Worm (Caenorhabditis elegans): ENCODE results near the gene H43E16.1.

Gene H43E16.1

ce11 chrII:6685964-6686363 is 11.9 kb downstream of the H43E16.1 start:
- TF ChIP-seq aha-1 (tag) = peak; percentile 65
- peak; percentile 67; the same call in 1 of the 2 replicates for TF ChIP-seq set-16 (GFP tag; IDR thresholded peaks at IDR 0.05)
- TF ChIP-seq zag-1 (tag; optimal IDR thresholded peaks at IDR 0.05) = no peak

DNA sequence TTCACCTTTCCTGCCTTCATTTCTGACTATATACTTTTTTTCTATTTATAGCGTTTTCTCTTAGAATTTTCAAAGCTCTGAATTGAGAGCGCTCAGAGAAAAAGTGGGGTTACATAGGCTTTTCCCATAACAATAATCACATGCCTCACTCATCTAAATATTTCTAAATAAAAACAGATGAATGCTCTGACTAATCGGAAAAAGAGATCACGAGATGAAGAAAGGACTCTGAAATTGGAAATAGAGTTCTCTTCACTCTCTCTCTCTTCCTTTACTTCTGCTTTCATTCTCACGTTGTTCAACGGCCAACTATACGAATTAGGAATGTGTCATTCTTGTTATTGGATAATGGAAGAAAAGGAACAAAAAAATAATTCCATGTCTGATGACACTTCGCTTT is 15.0 kb downstream of the H43E16.1 start:
- TF ChIP-seq aha-1 (tag) = peak; percentile 37
- peak; percentile 51 for TF ChIP-seq hlh-30 (tag; optimal IDR thresholded peaks at IDR 0.05; ENCODE audit: insufficient read depth)
- TF ChIP-seq F10B5.3 (tag; optimal IDR thresholded peaks at IDR 0.05) = no peak
- TF ChIP-seq lsy-2 (tag; optimal IDR thresholded peaks at IDR 0.05) = peak in 1 of 2 experiments; percentile 0

DNA sequence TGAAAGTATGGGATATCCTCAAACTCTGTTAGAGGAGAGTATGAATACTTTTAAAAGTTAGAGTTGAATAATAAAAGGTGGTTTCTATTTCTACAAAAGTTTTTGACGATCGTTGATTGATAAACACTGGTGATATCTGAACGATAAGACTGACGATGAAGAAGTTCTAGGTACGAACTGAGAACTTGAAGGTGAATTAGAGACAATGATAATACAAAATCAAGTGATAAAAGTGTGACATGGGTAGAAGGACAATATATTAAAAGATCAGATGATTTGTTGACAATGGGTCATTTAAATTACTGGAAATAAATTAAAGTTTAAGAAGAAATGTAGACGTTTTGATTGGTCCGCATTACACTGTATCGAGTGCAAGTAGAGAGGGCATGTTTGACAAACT is 21.3 kb downstream of the H43E16.1 start, which contains the start of gene C18H9.5:
C18H9.5 (minus strand) TSS at position 179 of the 400 bp plus-strand sequence.
- TF ChIP-seq lin-1 (GFP tag; IDR thresholded peaks at IDR 0.05) (no peak), lin-38 (GFP tag; IDR thresholded peaks at IDR 0.05) (no peak), lim-7 (GFP tag; IDR thresholded peaks at IDR 0.05) (no peak), dmd-6 (GFP tag; IDR thresholded peaks at IDR 0.05) (0 out of 2 replicates have a peak, but pooled peaks have one; percentile 8), unc-62 (GFP tag; optimal IDR thresholded peaks at IDR 0.05 in 1 of 2) (peak in 1 of 2 experiments; percentile 6), unc-62 (tag; optimal IDR thresholded peaks at IDR 0.05) (no peak), hlh-30 (tag; optimal IDR thresholded peaks at IDR 0.05; ENCODE audit: insufficient read depth) (peak; percentile 52)

DNA sequence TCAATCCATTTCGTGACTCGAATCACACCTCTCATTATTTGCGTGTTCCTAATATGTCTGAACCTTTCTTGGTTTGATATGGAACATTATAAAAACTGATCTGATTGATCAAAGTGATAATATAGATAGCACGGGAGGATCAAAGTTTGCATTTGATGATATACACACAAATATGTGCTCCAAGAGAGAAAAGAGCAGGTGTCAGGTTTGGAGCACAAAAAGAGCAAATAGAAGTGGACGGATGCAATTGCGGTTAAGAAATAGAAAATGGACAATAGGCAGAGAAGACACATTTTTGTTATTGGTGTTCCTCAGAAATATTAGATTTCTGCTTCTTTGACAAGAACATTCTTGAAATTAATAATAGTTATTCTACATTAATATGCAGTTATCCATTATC is 24.7 kb downstream of the H43E16.1 start, which contains the start of gene C18H9.1:
C18H9.1 (plus strand) TSS at position 301 of the 400 bp plus-strand sequence.
- TF ChIP-seq madf-5 (GFP tag; IDR thresholded peaks at IDR 0.05) (no peak), zip-2 (tag; optimal IDR thresholded peaks at IDR 0.05) (no peak), D1046.2 (GFP tag; IDR thresholded peaks at IDR 0.05) (no peak), fos-1 (tag; optimal IDR thresholded peaks at IDR 0.05) (no peak), gei-8 (GFP tag; optimal IDR thresholded peaks at IDR 0.05) (no peak), dpl-1 (GFP tag; optimal IDR thresholded peaks at IDR 0.05) (no peak), nhr-41 (GFP tag; IDR thresholded peaks at IDR 0.05) (no peak), tra-1 (GFP tag; IDR thresholded peaks at IDR 0.05) (no peak), F26F4.8 (GFP tag; conservative IDR thresholded peaks at IDR 0.05) (no peak), ceh-44 (GFP tag; IDR thresholded peaks at IDR 0.05) (no peak), mdl-1 (tag; optimal IDR thresholded peaks at IDR 0.05) (no peak)

DNA sequence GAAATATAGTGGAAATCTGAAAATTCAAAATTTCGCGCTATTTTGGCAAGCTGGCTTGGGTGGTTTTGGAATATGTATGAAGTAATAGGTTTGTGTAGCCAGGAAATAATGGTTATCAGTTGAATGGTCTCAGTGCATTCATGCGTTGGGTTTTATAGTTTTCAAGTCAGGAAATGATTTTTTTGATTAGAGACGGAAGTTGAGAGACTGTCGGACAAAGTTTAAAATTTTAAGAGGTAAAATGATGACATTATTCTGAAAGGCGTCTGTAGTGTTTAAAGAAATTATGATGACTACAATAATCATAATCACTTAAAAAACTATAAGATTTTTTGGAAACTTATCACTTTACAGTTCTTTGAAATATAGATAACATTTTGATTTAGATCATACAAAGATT is 27.4 kb downstream of the H43E16.1 start, which contains the start of gene C18H9.6:
C18H9.6 (minus strand) TSS at position 129 of the 400 bp plus-strand sequence.
- TF ChIP-seq hif-1 (tag; optimal IDR thresholded peaks at IDR 0.05) (no peak), mxl-3 (GFP tag; optimal IDR thresholded peaks at IDR 0.05) (no peak), lin-13 (GFP tag; optimal IDR thresholded peaks at IDR 0.05) (no peak), Y48G9A.11 (GFP tag; IDR thresholded peaks at IDR 0.05) (no peak), ceh-28 (tag; optimal IDR thresholded peaks at IDR 0.05) (no peak), jun-1 (tag; optimal IDR thresholded peaks at IDR 0.05) (no peak), ceh-32 (tag; optimal IDR thresholded peaks at IDR 0.05; ENCODE audit: poor library complexity) (no peak), lin-38 (GFP tag; IDR thresholded peaks at IDR 0.05) (no peak), lin-1 (GFP tag; IDR thresholded peaks at IDR 0.05) (peak; percentile 77), tra-1 (GFP tag; IDR thresholded peaks at IDR 0.05) (no peak), egl-43 (GFP tag; IDR thresholded peaks at IDR 0.05) (no peak), Y75B8A.6 (GFP tag; IDR thresholded peaks at IDR 0.05) (no peak), dve-1 (tag; optimal IDR thresholded peaks at IDR 0.05; ENCODE audit: insufficient read depth) (peak; percentile 80), hlh-11 (tag; optimal IDR thresholded peaks at IDR 0.05) (peak; percentile 58), dmd-6 (GFP tag; IDR thresholded peaks at IDR 0.05) (peak; percentile 91), ZK546.5 (tag; optimal IDR thresholded peaks at IDR 0.05) (no peak), nhr-11 (tag; optimal IDR thresholded peaks at IDR 0.05) (no peak), daf-16 (GFP tag; optimal IDR thresholded peaks at IDR 0.05) (no peak), daf-16 (tag; optimal IDR thresholded peaks at IDR 0.05) (no peak), pqm-1 (tag; optimal IDR thresholded peaks at IDR 0.05) (peak; percentile 73), dmd-9 (GFP tag; IDR thresholded peaks at IDR 0.05) (no peak), nhr-48 (tag; optimal IDR thresholded peaks at IDR 0.05) (peak; percentile 57), nhr-102 (tag; optimal IDR thresholded peaks at IDR 0.05) (no peak), zfp-3 (GFP tag; conservative IDR thresholded peaks at IDR 0.05) (no peak), php-3 (GFP tag; IDR thresholded peaks at IDR 0.05) (peak; percentile 79), dpl-1 (GFP tag; optimal IDR thresholded peaks at IDR 0.05) (no peak), F37D6.2 (tag; optimal IDR thresholded peaks at IDR 0.05) (no peak)
